Worm (Caenorhabditis elegans): Measurements from ENCODE around the gene C39B10.5.

ce11 chrX:10424744-10425143 lies 22.4 kb upstream of the C39B10.5 start:
- TF ChIP-seq snpc-4 (GFP tag; optimal IDR thresholded peaks at IDR 0.05) (no peak), snpc-4 (tag; optimal IDR thresholded peaks at IDR 0.05) (no peak), athp-1 (tag; optimal IDR thresholded peaks at IDR 0.05) (no peak), egl-18 (GFP tag; IDR thresholded peaks at IDR 0.05) (no peak), attf-3 (GFP tag; conservative IDR thresholded peaks at IDR 0.05) (no peak), tbx-9 (tag; optimal IDR thresholded peaks at IDR 0.05; ENCODE audit: borderline replicate concordance) (no peak), unc-62 (GFP tag; optimal IDR thresholded peaks at IDR 0.05) (no peak), dpl-1 (GFP tag; optimal IDR thresholded peaks at IDR 0.05) (no peak), bed-2 (GFP tag; IDR thresholded peaks at IDR 0.05) (no peak), nhr-90 (tag; optimal IDR thresholded peaks at IDR 0.05) (no peak), let-607 (tag; optimal IDR thresholded peaks at IDR 0.05) (no peak), ama-1 (optimal IDR thresholded peaks at IDR 0.05) (no peak), ama-1 (GFP tag; optimal IDR thresholded peaks at IDR 0.05) (no peak), unc-130 (GFP tag; optimal IDR thresholded peaks at IDR 0.05) (no peak)

All from whole organism, young adult.